Fruit fly (Drosophila melanogaster): Measurements from ENCODE around the gene CG42367.

Gene CG42367

DNA sequence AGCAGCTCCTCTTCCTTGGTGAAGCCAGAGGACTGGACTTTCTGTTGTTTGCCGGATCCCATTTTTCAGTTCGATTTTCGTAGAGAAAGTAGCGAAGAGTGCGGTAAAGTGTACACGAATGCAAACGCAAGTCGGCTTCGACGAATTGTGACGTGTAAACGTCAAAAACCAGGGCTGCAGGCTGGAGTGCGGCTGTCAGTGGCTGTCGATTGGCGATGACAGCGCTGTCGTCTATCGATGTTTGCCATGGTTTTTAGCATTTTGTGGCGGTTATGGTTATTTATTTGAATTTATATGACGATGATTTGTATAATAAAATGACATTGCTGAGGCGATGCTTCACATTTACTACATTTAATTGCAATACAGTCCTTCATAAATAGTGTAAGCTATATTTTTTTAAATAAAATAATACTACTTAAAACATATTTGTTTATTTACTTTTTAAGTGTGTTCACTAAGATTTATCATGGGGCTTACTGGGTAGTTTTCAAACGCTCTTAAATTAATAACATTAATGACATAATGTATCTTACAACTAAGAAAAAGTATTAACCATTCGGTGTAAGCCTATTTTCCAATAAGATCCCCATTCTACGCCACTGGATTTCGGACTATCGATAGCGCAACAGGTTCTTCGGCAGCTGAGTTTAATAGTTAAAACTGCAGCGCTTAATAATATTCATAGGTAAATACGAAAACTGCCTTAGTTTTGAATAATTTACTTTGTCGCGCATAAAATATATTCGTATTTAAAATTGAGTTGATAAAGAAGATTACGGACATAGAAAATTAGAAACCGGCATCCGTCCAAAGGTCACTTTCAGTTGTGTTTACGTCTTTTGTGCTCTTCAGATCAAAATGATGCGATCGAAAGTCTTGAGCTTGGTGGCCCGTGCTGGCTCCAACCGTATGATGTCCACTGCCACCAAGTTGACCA, 12.1 kb upstream of the CG42367 start, which contains the start of the genes CG5885 and CG4598 (continued):
- TF ChIP-seq CG2120 (GFP tag; optimal IDR thresholded peaks at IDR 0.05) (peak; percentile 76), CG5245 (GFP tag; optimal IDR thresholded peaks at IDR 0.05) (no peak), exex (tag; optimal IDR thresholded peaks at IDR 0.05) (peak; percentile 44), gcm2 (GFP tag; optimal IDR thresholded peaks at IDR 0.05) (peak; percentile 25), Awh (GFP tag; IDR thresholded peaks at IDR 0.05) (peak; percentile 78), Lhr (GFP tag; optimal IDR thresholded peaks at IDR 0.05) (peak; percentile 44), CoRest (tag; optimal IDR thresholded peaks at IDR 0.05) (peak; percentile 79), Bteb2 (GFP tag; optimal IDR thresholded peaks at IDR 0.05) (peak; percentile 15), Dref (GFP tag; IDR thresholded peaks at IDR 0.05) (peak; percentile 94), CG10366 (GFP tag; IDR thresholded peaks at IDR 0.05) (peak; percentile 70), rib (GFP tag; IDR thresholded peaks at IDR 0.05) (0 out of 2 replicates have a peak, but pooled peaks have one; percentile 34), CG17359 (tag; optimal IDR thresholded peaks at IDR 0.05) (peak; percentile 49), ttk (GFP tag; IDR thresholded peaks at IDR 0.05) (no peak; the same call in 1 of the 2 replicates), crp (GFP tag; optimal IDR thresholded peaks at IDR 0.05) (peak in 1 of 2 experiments; percentile 55), seq (GFP tag; IDR thresholded peaks at IDR 0.05) (no peak), Elba2 (GFP tag; optimal IDR thresholded peaks at IDR 0.05) (no peak), hth (optimal IDR thresholded peaks at IDR 0.05) (no peak), CG34422 (GFP tag; IDR thresholded peaks at IDR 0.05) (peak; percentile 63; the same call in 2 of the 3 replicates), hkb (optimal IDR thresholded peaks at IDR 0.05) (no peak), hkb (GFP tag; IDR thresholded peaks at IDR 0.05) (peak; percentile 84), hb (GFP tag; IDR thresholded peaks at IDR 0.05; ENCODE audit: partially characterized antibody) (peak; percentile 69), Vsx1 (GFP tag; optimal IDR thresholded peaks at IDR 0.05) (no peak), bigmax (GFP tag; optimal IDR thresholded peaks at IDR 0.05) (no peak), CG7357 (GFP tag; IDR thresholded peaks at IDR 0.05) (no peak), Hr39 (optimal IDR thresholded peaks at IDR 0.05) (no peak), Dad (GFP tag; optimal IDR thresholded peaks at IDR 0.05) (no peak), CG10431 (GFP tag; optimal IDR thresholded peaks at IDR 0.05) (peak; percentile 57), bsh (GFP tag; optimal IDR thresholded peaks at IDR 0.05) (peak; percentile 66 to 74), CG12219 (GFP tag; optimal IDR thresholded peaks at IDR 0.05) (peak; percentile 59), psq (GFP tag; optimal IDR thresholded peaks at IDR 0.05) (peak; percentile 42), br (optimal IDR thresholded peaks at IDR 0.05) (no peak), ci (GFP tag; IDR thresholded peaks at IDR 0.05) (peak; percentile 85), disco-r (GFP tag; optimal IDR thresholded peaks at IDR 0.05) (no peak), CG1792 (GFP tag; optimal IDR thresholded peaks at IDR 0.05) (no peak), CG15479 (GFP tag; optimal IDR thresholded peaks at IDR 0.05) (no peak), h (optimal IDR thresholded peaks at IDR 0.05) (no peak), Dll (GFP tag; IDR thresholded peaks at IDR 0.05; ENCODE audit: partially characterized antibody) (peak; percentile 77), nom (GFP tag; optimal IDR thresholded peaks at IDR 0.05) (peak; percentile 96), HLH4C (GFP tag; IDR thresholded peaks at IDR 0.05; ENCODE audit: partially characterized antibody) (peak; percentile 82), usp (GFP tag; optimal IDR thresholded peaks at IDR 0.05) (no peak), CG16779 (GFP tag; IDR thresholded peaks at IDR 0.05) (0 out of 2 replicates have a peak, but pooled peaks have one; percentile 13), Mrtf (GFP tag; IDR thresholded peaks at IDR 0.05) (peak; percentile 65; the same call in 2 of the 3 replicates), al (GFP tag; IDR thresholded peaks at IDR 0.05) (peak; percentile 53), vnd (GFP tag; IDR thresholded peaks at IDR 0.05; ENCODE audit: partially characterized antibody) (peak; percentile 72), CG32532 (GFP tag; IDR thresholded peaks at IDR 0.05) (peak; percentile 79), esg (GFP tag; conservative IDR thresholded peaks at IDR 0.05) (peak; percentile 37; the same call in 1 of the 2 replicates), Doc2 (GFP tag; IDR thresholded peaks at IDR 0.05) (no peak), ham (GFP tag; IDR thresholded peaks at IDR 0.05) (no peak), CG11504 (tag; optimal IDR thresholded peaks at IDR 0.05) (peak; percentile 84), fru (optimal IDR thresholded peaks at IDR 0.05) (no peak), Dip3 (GFP tag; optimal IDR thresholded peaks at IDR 0.05) (peak; percentile 21)

Data from whole organism, embryonic.